Fruit fly (Drosophila melanogaster) whole organism, embryonic: Measurements from ENCODE around the gene Rab40.

ENCODE experiments used
- Awh ChIP-seq: fragments of 200-800 bp; sonication (Bioruptor generic); IDR thresholded peaks from 2 replicates; pipeline ENCODE4, ENCODE4 v1.3.6; 2022; ENCODE audit warnings: missing biosample characterization, missing genetic modification characterization
- CG11247 ChIP-seq: fragments of 200-800 bp; sonication (Bioruptor generic); IDR thresholded peaks from 2 replicates; pipeline ENCODE4 v1.3.6; 2022; ENCODE audit warnings: missing biosample characterization, missing genetic modification characterization
- CG12942 ChIP-seq: fragments of 200-800 bp; sonication (Bioruptor generic); optimal IDR thresholded peaks from 3 replicates; lab custom pipeline; 2016; ENCODE audit warnings: missing biosample characterization, missing genetic modification characterization
- CG14050 ChIP-seq: fragments of 200-800 bp; sonication (Bioruptor generic); IDR thresholded peaks from 3 replicates; pipeline ENCODE4 v1.3.6; 2022; ENCODE audit warnings: missing biosample characterization, missing genetic modification characterization
- CG14667 ChIP-seq: fragments of 200-800 bp; sonication (Bioruptor generic); IDR thresholded peaks from 2 replicates; pipeline ENCODE4 v1.3.6; 2022; ENCODE audit warnings: missing biosample characterization, missing genetic modification characterization
- CG15073 ChIP-seq: fragments of 200-800 bp; sonication (Bioruptor generic); optimal IDR thresholded peaks from 2 replicates; lab custom pipeline; 2016; ENCODE audit warnings: missing biosample characterization, missing genetic modification characterization
- CG16779 ChIP-seq: fragments of 200-800 bp; sonication (Bioruptor generic); IDR thresholded peaks from 2 replicates; pipeline ENCODE4 v1.3.6; 2022; ENCODE audit warnings: missing biosample characterization, missing genetic modification characterization
- CG16813 ChIP-seq: fragments of 200-800 bp; sonication (Bioruptor generic); IDR thresholded peaks from 3 replicates; pipeline ENCODE4 v1.3.6; 2022; ENCODE audit warnings: missing biosample characterization, missing genetic modification characterization; ENCODE audit not compliant: partially characterized antibody
- CG17328 ChIP-seq: fragments of 200-800 bp; sonication (Bioruptor generic); IDR thresholded peaks from 2 replicates; pipeline ENCODE4 v1.3.6; 2022; ENCODE audit warnings: missing biosample characterization, missing genetic modification characterization
- CG18476 ChIP-seq: fragments of 200-800 bp; sonication (Bioruptor generic); optimal IDR thresholded peaks from 2 replicates; lab custom pipeline; 2016; ENCODE audit warnings: missing biosample characterization, mild to moderate bottlenecking, missing genetic modification characterization
- CG32767 ChIP-seq: fragments of 200-800 bp; sonication (Bioruptor generic); IDR thresholded peaks from 2 replicates; pipeline ENCODE4 v1.3.6; 2022; ENCODE audit warnings: missing biosample characterization, missing genetic modification characterization
- CG3847 ChIP-seq: fragments of 200-800 bp; sonication (Bioruptor generic); IDR thresholded peaks from 2 replicates; pipeline ENCODE4 v1.3.6; 2022; ENCODE audit warnings: missing biosample characterization, missing genetic modification characterization
- CG6683 ChIP-seq: fragments of 200-800 bp; sonication (Bioruptor generic); optimal IDR thresholded peaks from 2 replicates; lab custom pipeline; 2017; ENCODE audit warnings: missing biosample characterization, mild to moderate bottlenecking, missing genetic modification characterization, missing genetic modification reagents
- CG7839 ChIP-seq: fragments of 200-800 bp; sonication (Bioruptor generic); optimal IDR thresholded peaks from 3 replicates; lab custom pipeline; 2018; ENCODE audit warnings: missing biosample characterization, mild to moderate bottlenecking, missing genetic modification characterization, moderate library complexity
- CG8924 ChIP-seq: fragments of 200-800 bp; optimal IDR thresholded peaks from 3 replicates; lab custom pipeline; 2019; ENCODE audit warnings: missing biosample characterization, mild to moderate bottlenecking, missing genetic modification characterization, moderate library complexity
- Dll ChIP-seq: fragments of 200-800 bp; sonication (Bioruptor generic); IDR thresholded peaks from 4 replicates; pipeline ENCODE4 v1.3.6; 2022; ENCODE audit warnings: missing biosample characterization, missing genetic modification characterization; ENCODE audit not compliant: partially characterized antibody
- Fer2 ChIP-seq: fragments of 200-800 bp; sonication (Bioruptor generic); optimal IDR thresholded peaks from 2 replicates; lab custom pipeline; 2018; ENCODE audit warnings: missing biosample characterization, mild to moderate bottlenecking, missing genetic modification characterization, moderate library complexity
- Fer3 ChIP-seq: fragments of 200-800 bp; sonication (Bioruptor generic); optimal IDR thresholded peaks from 2 replicates; lab custom pipeline; 2018; ENCODE audit warnings: missing biosample characterization, mild to moderate bottlenecking, missing genetic modification characterization, moderate library complexity
- H15 ChIP-seq: fragments of 200-800 bp; sonication (Bioruptor generic); IDR thresholded peaks from 3 replicates; pipeline ENCODE4 v1.3.6; 2022; ENCODE audit warnings: missing biosample characterization, missing genetic modification characterization
- HmgD ChIP-seq: fragments of 200-800 bp; sonication (Bioruptor generic); optimal IDR thresholded peaks from 3 replicates; lab custom pipeline; 2016; ENCODE audit warnings: missing biosample characterization, missing genetic modification characterization
- Hr51 ChIP-seq, 2 experiments: fragments of 200-800 bp; sonication (Bioruptor generic); optimal IDR thresholded peaks; 2 replicates in 1 of 2; 3 replicates in 1 of 2; lab custom pipeline; 2016 to 2018; ENCODE audit warnings: missing biosample characterization in 2 of 2, missing genetic modification characterization in 2 of 2, mild to moderate bottlenecking in 1 of 2, moderate library complexity in 1 of 2
- Hr78 ChIP-seq, 2 experiments: fragments of 200-800 bp in 1 of 2; fragments of >200 bp in 1 of 2; sonication (Bioruptor generic) in 1 of 2; optimal IDR thresholded peaks; 2 replicates each; lab custom pipeline; 2017 to 2019; ENCODE audit warnings: missing biosample characterization in 2 of 2, missing genetic modification characterization in 2 of 2, mild to moderate bottlenecking in 1 of 2, moderate library complexity in 1 of 2
- MESR4 ChIP-seq: fragments of 200-800 bp; sonication (Bioruptor generic); optimal IDR thresholded peaks from 2 replicates; lab custom pipeline; 2018; ENCODE audit warnings: missing biosample characterization, mild to moderate bottlenecking, missing genetic modification characterization, moderate library complexity
- Meics ChIP-seq: fragments of 200-800 bp; sonication (Bioruptor generic); optimal IDR thresholded peaks from 2 replicates; lab custom pipeline; 2017; ENCODE audit warnings: missing biosample characterization, mild to moderate bottlenecking, missing genetic modification characterization
- Myb ChIP-seq: fragments of 200-800 bp; sonication (Bioruptor generic); optimal IDR thresholded peaks from 2 replicates; lab custom pipeline; 2016; ENCODE audit warnings: missing biosample characterization, missing genetic modification characterization
- Rfx ChIP-seq: fragments of 200-800 bp; sonication (Bioruptor generic); IDR thresholded peaks from 2 replicates; pipeline ENCODE4 v1.3.6; 2022; ENCODE audit warnings: missing biosample characterization, missing genetic modification characterization
- Rx ChIP-seq: fragments of 200-800 bp; sonication (Bioruptor generic); IDR thresholded peaks from 2 replicates; pipeline ENCODE4 v1.3.6; 2022; ENCODE audit warnings: missing biosample characterization, missing genetic modification characterization
- Side ChIP-seq: fragments of 200-800 bp; sonication (Bioruptor generic); optimal IDR thresholded peaks from 2 replicates; lab custom pipeline; 2016; ENCODE audit warnings: missing biosample characterization, missing genetic modification characterization
- Sox100B ChIP-seq: fragments of 200-800 bp; sonication (Bioruptor generic); optimal IDR thresholded peaks from 3 replicates; lab custom pipeline; 2018; ENCODE audit warnings: missing biosample characterization, mild to moderate bottlenecking, missing genetic modification characterization
- Ssrp ChIP-seq: fragments of 200-800 bp; sonication (Bioruptor generic); optimal IDR thresholded peaks from 2 replicates; lab custom pipeline; 2018; ENCODE audit warnings: missing biosample characterization, mild to moderate bottlenecking, missing genetic modification characterization, moderate library complexity
- Vsx1 ChIP-seq: fragments of 200-800 bp; sonication (Bioruptor generic); optimal IDR thresholded peaks from 2 replicates; lab custom pipeline; 2017; ENCODE audit warnings: missing biosample characterization, mild to moderate bottlenecking, missing genetic modification characterization, missing genetic modification reagents
- ac ChIP-seq: fragments of 200-800 bp; sonication (Bioruptor generic); optimal IDR thresholded peaks from 3 replicates; lab custom pipeline; 2017; ENCODE audit warnings: missing biosample characterization, mild to moderate bottlenecking, missing genetic modification characterization
- ara ChIP-seq: fragments of 200-800 bp; sonication (Bioruptor generic); IDR thresholded peaks from 2 replicates; pipeline ENCODE4 v1.3.6; 2022; ENCODE audit warnings: missing biosample characterization, missing genetic modification characterization
- cas ChIP-seq: fragments of 200-800 bp; sonication (Bioruptor generic); IDR thresholded peaks from 2 replicates; pipeline ENCODE4 v1.3.6; 2022; ENCODE audit warnings: missing biosample characterization, missing genetic modification characterization
- da ChIP-seq: fragments of 200-800 bp; sonication (Bioruptor generic); optimal IDR thresholded peaks from 2 replicates; lab custom pipeline; 2016; ENCODE audit warnings: missing biosample characterization, missing genetic modification characterization
- dm ChIP-seq: fragments of 200-800 bp; sonication (Bioruptor generic); optimal IDR thresholded peaks from 3 replicates; lab custom pipeline; 2016; ENCODE audit warnings: missing biosample characterization, missing genetic modification characterization
- gro ChIP-seq: fragments of 200-800 bp; sonication (Bioruptor generic); optimal IDR thresholded peaks from 2 replicates; lab custom pipeline; 2016; ENCODE audit warnings: missing biosample characterization, missing genetic modification characterization
- insv ChIP-seq, 2 experiments: fragments of 200-800 bp; sonication (Bioruptor generic); optimal IDR thresholded peaks; 3 replicates each; lab custom pipeline; 2016 to 2018; ENCODE audit warnings: missing biosample characterization in 2 of 2, missing genetic modification characterization in 2 of 2
- jumu ChIP-seq: fragments of 200-800 bp; sonication (Bioruptor generic); optimal IDR thresholded peaks from 3 replicates; lab custom pipeline; 2016; ENCODE audit warnings: missing biosample characterization, missing genetic modification characterization
- ken ChIP-seq: fragments of 200-800 bp; sonication (Bioruptor generic); IDR thresholded peaks from 3 replicates; pipeline ENCODE4 v1.3.6; 2022; ENCODE audit warnings: missing biosample characterization, missing genetic modification characterization
- maf-S ChIP-seq: fragments of 200-800 bp; sonication (Bioruptor generic); optimal IDR thresholded peaks from 2 replicates; lab custom pipeline; 2016; ENCODE audit warnings: missing biosample characterization, missing genetic modification characterization
- mirr ChIP-seq: fragments of 200-800 bp; sonication (Bioruptor generic); optimal IDR thresholded peaks from 3 replicates; lab custom pipeline; 2018; ENCODE audit warnings: missing biosample characterization, mild to moderate bottlenecking, missing genetic modification characterization
- org-1 ChIP-seq: fragments of 200-800 bp; sonication (Bioruptor generic); optimal IDR thresholded peaks from 2 replicates; lab custom pipeline; 2017; ENCODE audit warnings: missing biosample characterization, missing genetic modification characterization
- ranshi ChIP-seq: fragments of 200-800 bp; sonication (Bioruptor generic); IDR thresholded peaks from 2 replicates; pipeline ENCODE4 v1.3.6; 2022; ENCODE audit warnings: missing biosample characterization, missing genetic modification characterization
- salm ChIP-seq: fragments of 200-800 bp; sonication (Bioruptor generic); optimal IDR thresholded peaks from 2 replicates; lab custom pipeline; 2018; ENCODE audit warnings: missing biosample characterization, mild to moderate bottlenecking, missing genetic modification characterization
- schlank ChIP-seq: fragments of 200-800 bp; sonication (Bioruptor generic); optimal IDR thresholded peaks from 2 replicates; lab custom pipeline; 2018; ENCODE audit warnings: missing biosample characterization, mild to moderate bottlenecking, missing genetic modification characterization
- sim ChIP-seq: fragments of 200-800 bp; sonication (Bioruptor generic); IDR thresholded peaks from 2 replicates; pipeline ENCODE4 v1.3.6; 2022; ENCODE audit warnings: missing biosample characterization, missing genetic modification characterization
- sima ChIP-seq: fragments of 200-800 bp; sonication (Bioruptor generic); optimal IDR thresholded peaks from 2 replicates; lab custom pipeline; 2016; ENCODE audit warnings: missing biosample characterization, missing genetic modification characterization
- ttk ChIP-seq: fragments of 200-800 bp; sonication (Bioruptor generic); IDR thresholded peaks from 2 replicates; pipeline ENCODE4 v2.1.2; 2022; ENCODE audit warnings: missing biosample characterization, missing genetic modification characterization
- tup ChIP-seq: fragments of 200-800 bp; sonication (Bioruptor generic); optimal IDR thresholded peaks from 2 replicates; lab custom pipeline; 2016; ENCODE audit warnings: missing biosample characterization, mild to moderate bottlenecking, missing genetic modification characterization, moderate library complexity

The Rab40 gene

dm6 chrX:12470187-12470931 is 7.4 kb upstream of the Rab40 start (continued):
- TF ChIP-seq tup = no peak
- TF ChIP-seq CG17328 (GFP tag; lab: Robert Waterston, UW) = peak; percentile 36; the same call in 1 of the 2 replicates
- TF ChIP-seq CG14667 (GFP tag; lab: Robert Waterston, UW) = 0 out of 2 replicates have a peak, but pooled peaks have one; percentile 37
- no peak for TF ChIP-seq da (GFP tag; lab: Kevin White, UChicago)
- TF ChIP-seq CG11247 = peak; percentile 60; the same call in 1 of the 2 replicates
- TF ChIP-seq MESR4 (GFP tag; lab: Kevin White, UChicago) = no peak
- peak; percentile 6 for TF ChIP-seq CG12942 (GFP tag; lab: Kevin White, UChicago)
- TF ChIP-seq CG14050 (GFP tag; lab: Robert Waterston, UW) = peak; percentile 59; the same call in 2 of the 3 replicates
- no peak for TF ChIP-seq gro (GFP tag; lab: Kevin White, UChicago)
- TF ChIP-seq org-1 (GFP tag; lab: Kevin White, UChicago) = no peak
- peak; percentile 59 for TF ChIP-seq Rx
- no peak for TF ChIP-seq Fer2
- peak; percentile 58; the same call in 1 of the 3 replicates for TF ChIP-seq H15
- TF ChIP-seq sim (GFP tag; lab: Robert Waterston, UW) = no peak
- TF ChIP-seq mirr = peak; percentile 44
- TF ChIP-seq ara (GFP tag; lab: Robert Waterston, UW) = no peak
- TF ChIP-seq Side (GFP tag; lab: Kevin White, UChicago) = no peak
- no peak for TF ChIP-seq sima (GFP tag; lab: Kevin White, UChicago)
- TF ChIP-seq CG16813 (GFP tag; lab: Robert Waterston, UW) = no peak
- no peak for TF ChIP-seq CG15073 (GFP tag; lab: Kevin White, UChicago)
- peak; percentile 74 for TF ChIP-seq CG3847 (GFP tag; lab: Robert Waterston, UW)
- TF ChIP-seq CG6683 = peak; percentile 24
- peak; percentile 58 for TF ChIP-seq CG8924 (tag; lab: Kevin White, UChicago)
- TF ChIP-seq Hr78 (GFP tag; optimal IDR thresholded peaks at IDR 0.05; lab: Kevin White, UChicago) = no peak
- TF ChIP-seq schlank = peak; percentile 48
- TF ChIP-seq dm = no peak
- no peak for TF ChIP-seq cas (GFP tag; lab: Robert Waterston, UW)
- peak; percentile 62; the same call in 1 of the 2 replicates for TF ChIP-seq CG32767 (GFP tag; lab: Robert Waterston, UW)
- peak; percentile 84 for TF ChIP-seq Rfx (GFP tag; lab: Robert Waterston, UW)
- TF ChIP-seq Meics = peak; percentile 78
- TF ChIP-seq Fer3 (tag; lab: Kevin White, UChicago) = peak; percentile 72
- TF ChIP-seq Ssrp (tag; lab: Kevin White, UChicago) = peak; percentile 52
- peak; percentile 72 for TF ChIP-seq CG7839
- no peak for TF ChIP-seq Myb (GFP tag; lab: Kevin White, UChicago)
- TF ChIP-seq Sox100B (GFP tag; lab: Kevin White, UChicago) = peak; percentile 65
- no peak for TF ChIP-seq ac (GFP tag; lab: Kevin White, UChicago)
- no peak for TF ChIP-seq maf-S (GFP tag; lab: Kevin White, UChicago)
- TF ChIP-seq salm (tag; lab: Kevin White, UChicago) = no peak
- TF ChIP-seq Vsx1 (GFP tag; lab: Kevin White, UChicago) = no peak
- no peak for TF ChIP-seq HmgD (GFP tag; lab: Kevin White, UChicago)
- TF ChIP-seq Hr51 (GFP tag; optimal IDR thresholded peaks at IDR 0.05; lab: Kevin White, UChicago) = peak in 1 of 2 experiments; percentile 65
- TF ChIP-seq ranshi (GFP tag; lab: Robert Waterston, UW) = peak; percentile 67
- TF ChIP-seq insv (GFP tag; optimal IDR thresholded peaks at IDR 0.05; lab: Kevin White, UChicago) = no peak
- TF ChIP-seq ttk (GFP tag; lab: Robert Waterston, UW) = peak; percentile 63
- peak; percentile 4 for TF ChIP-seq CG18476 (GFP tag; lab: Kevin White, UChicago)
- TF ChIP-seq Awh (GFP tag; lab: Robert Waterston, UW) = no peak
- TF ChIP-seq ken = no peak
- no peak for TF ChIP-seq CG16779 (GFP tag; lab: Robert Waterston, UW)
- no peak for TF ChIP-seq jumu (GFP tag; lab: Kevin White, UChicago)
- 0 out of 4 replicates have a peak, but pooled peaks have one; percentile 21 for TF ChIP-seq Dll (GFP tag; lab: Robert Waterston, UW)
